Worm (Caenorhabditis elegans) whole organism, L4/young adult: ENCODE data around the gene ZC443.3.

Experiments used
- W03F9.2 ChIP-seq: fragments of 150-350 bp; optimal IDR thresholded peaks from 2 replicates; lab custom pipeline; 2014; ENCODE audit warnings: missing biosample characterization, missing genetic modification characterization
- him-1 ChIP-seq: sonication (generic microtip); optimal IDR thresholded peaks from 2 replicates; lab custom pipeline; 2016; ENCODE audit warnings: missing genotype, missing genetic modification reagents, missing genetic modification characterization, missing compliant biosample characterization

DNA sequence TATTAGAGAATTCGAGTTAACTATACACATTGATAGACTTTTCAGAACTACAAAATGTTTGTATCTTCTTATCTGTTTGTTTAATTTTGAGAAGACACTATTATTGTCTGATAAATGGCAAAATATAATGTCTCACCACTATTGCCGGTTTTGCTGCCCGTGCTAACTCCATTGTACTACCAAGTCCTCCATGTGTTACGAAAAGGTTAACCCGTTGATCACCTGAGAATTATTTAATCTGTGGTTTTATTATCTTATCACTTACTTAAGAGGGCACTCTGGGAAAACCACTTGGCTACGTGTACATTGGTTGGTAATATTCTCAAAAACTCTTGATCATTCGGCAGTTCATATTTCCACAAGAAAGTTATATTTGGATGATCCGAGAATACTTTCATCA, 18.0 kb downstream of the ZC443.3 start:
- TF ChIP-seq him-1 (tag; lab: Kevin White, UChicago) (no peak), W03F9.2 (tag; lab: Kevin White, UChicago) (no peak)
